Worm (Caenorhabditis elegans) whole organism, late embryonic: ENCODE results near the gene F07E5.9.

Source experiments
- C08G9.2 ChIP-seq: sonication (generic microtip); optimal IDR thresholded peaks from 2 replicates; lab custom pipeline; 2016; ENCODE audit warnings: mild to moderate bottlenecking, missing genetic modification characterization, moderate library complexity, missing compliant biosample characterization
- K02D7.2 ChIP-seq: sonication (generic microtip); optimal IDR thresholded peaks from 2 replicates; lab custom pipeline; 2017; ENCODE audit warnings: mild to moderate bottlenecking, missing genetic modification characterization, missing compliant biosample characterization
- K09A11.1 ChIP-seq: sonication (generic microtip); optimal IDR thresholded peaks from 2 replicates; lab custom pipeline; 2017; ENCODE audit warnings: antibody characterized with exemption, mild to moderate bottlenecking, missing genetic modification characterization, missing compliant biosample characterization; ENCODE audit not compliant: insufficient read depth
- Y22D7AL.16 ChIP-seq: sonication (generic microtip); optimal IDR thresholded peaks from 2 replicates; lab custom pipeline; 2016; ENCODE audit warnings: missing genetic modification characterization, missing compliant biosample characterization
- ama-1 ChIP-seq: fragments of 150-350 bp; optimal IDR thresholded peaks from 2 replicates; lab custom pipeline; 2014
- ceh-18 ChIP-seq: sonication (generic microtip); optimal IDR thresholded peaks from 2 replicates; lab custom pipeline; 2016; ENCODE audit warnings: missing genetic modification characterization, missing compliant biosample characterization
- ceh-19 ChIP-seq: fragments of 200-800 bp; sonication (Bioruptor generic); optimal IDR thresholded peaks from 2 replicates; lab custom pipeline; 2018; ENCODE audit warnings: mild to moderate bottlenecking, missing genetic modification characterization, missing compliant biosample characterization
- ceh-2 ChIP-seq: sonication (generic microtip); optimal IDR thresholded peaks from 2 replicates; lab custom pipeline; 2016; ENCODE audit warnings: missing genotype, missing genetic modification characterization, missing compliant biosample characterization
- ceh-31 ChIP-seq: sonication (generic microtip); optimal IDR thresholded peaks from 2 replicates; lab custom pipeline; 2016; ENCODE audit warnings: missing genetic modification characterization, missing compliant biosample characterization
- ceh-34 ChIP-seq: sonication (generic microtip); optimal IDR thresholded peaks from 2 replicates; lab custom pipeline; 2016; ENCODE audit warnings: mild to moderate bottlenecking, missing genetic modification characterization, missing compliant biosample characterization
- ceh-45 ChIP-seq: fragments of 200-800 bp; sonication (Bioruptor generic); IDR thresholded peaks from 2 replicates; pipeline ENCODE4 v1.3.6; 2022; ENCODE audit warnings: missing genetic modification reagents, missing genetic modification characterization, missing compliant biosample characterization
- ceh-48 ChIP-seq: sonication (generic microtip); optimal IDR thresholded peaks from 2 replicates; lab custom pipeline; 2016; ENCODE audit warnings: missing genetic modification characterization, inconsistent platforms, missing compliant biosample characterization
- dve-1 ChIP-seq: sonication (generic microtip); optimal IDR thresholded peaks from 2 replicates; lab custom pipeline; 2017; ENCODE audit warnings: antibody characterized with exemption, mild to moderate bottlenecking, missing genetic modification characterization, missing compliant biosample characterization
- elt-2 ChIP-seq: sonication (generic microtip); optimal IDR thresholded peaks from 2 replicates; lab custom pipeline; 2016; ENCODE audit warnings: missing genetic modification reagents, missing genetic modification characterization, missing compliant biosample characterization
- fax-1 ChIP-seq: sonication (generic microtip); optimal IDR thresholded peaks from 2 replicates; lab custom pipeline; 2016; ENCODE audit warnings: missing genotype, missing genetic modification characterization, missing compliant biosample characterization
- fkh-10 ChIP-seq: fragments of 150-350 bp; optimal IDR thresholded peaks from 2 replicates; lab custom pipeline; 2014; ENCODE audit warnings: missing biosample characterization, missing genetic modification reagents, missing genetic modification characterization
- fkh-6 ChIP-seq: sonication (generic microtip); optimal IDR thresholded peaks from 2 replicates; lab custom pipeline; 2016; ENCODE audit warnings: missing genetic modification characterization, missing compliant biosample characterization
- hlh-15 ChIP-seq: sonication (generic microtip); optimal IDR thresholded peaks from 2 replicates; lab custom pipeline; 2016; ENCODE audit warnings: missing genetic modification characterization, missing compliant biosample characterization
- hlh-8 ChIP-seq: sonication (generic microtip); optimal IDR thresholded peaks from 2 replicates; lab custom pipeline; 2016; ENCODE audit warnings: missing genotype, missing genetic modification characterization, missing compliant biosample characterization
- mec-3 ChIP-seq: sonication (generic microtip); optimal IDR thresholded peaks from 2 replicates; lab custom pipeline; 2016; ENCODE audit warnings: borderline replicate concordance, missing genetic modification characterization, missing compliant biosample characterization
- nfya-1 ChIP-seq: sonication (generic microtip); optimal IDR thresholded peaks from 2 replicates; lab custom pipeline; 2017; ENCODE audit warnings: missing genetic modification characterization, mild to moderate bottlenecking, missing compliant biosample characterization, antibody characterized with exemption, moderate library complexity
- npax-4 ChIP-seq: sonication (generic microtip); optimal IDR thresholded peaks from 2 replicates; lab custom pipeline; 2016; ENCODE audit warnings: missing genetic modification characterization, missing compliant biosample characterization
- pag-3 ChIP-seq: sonication (generic microtip); optimal IDR thresholded peaks from 2 replicates; lab custom pipeline; 2016; ENCODE audit warnings: missing compliant biosample characterization, missing genetic modification characterization, borderline replicate concordance
- pha-4 ChIP-seq: fragments of 150-350 bp; optimal IDR thresholded peaks from 2 replicates; lab custom pipeline; 2018; ENCODE audit warnings: missing biosample characterization, missing genetic modification reagents, missing genetic modification characterization
- pqm-1 ChIP-seq: sonication (generic microtip); optimal IDR thresholded peaks from 2 replicates; lab custom pipeline; 2016; ENCODE audit warnings: missing genetic modification characterization, missing compliant biosample characterization
- pros-1 ChIP-seq: fragments of 150-350 bp; optimal IDR thresholded peaks from 2 replicates; lab custom pipeline; 2014; ENCODE audit warnings: missing biosample characterization, missing genetic modification reagents, missing genetic modification characterization
- ref-2 ChIP-seq: sonication (generic microtip); optimal IDR thresholded peaks from 2 replicates; lab custom pipeline; 2016; ENCODE audit warnings: missing genetic modification characterization, missing compliant biosample characterization
- rnt-1 ChIP-seq: sonication (generic microtip); optimal IDR thresholded peaks from 2 replicates; lab custom pipeline; 2016; ENCODE audit warnings: missing genetic modification characterization, missing compliant biosample characterization
- sdc-2 ChIP-seq: sonication (generic microtip); optimal IDR thresholded peaks from 2 replicates; lab custom pipeline; 2016; ENCODE audit warnings: missing genotype, missing genetic modification characterization, missing compliant biosample characterization
- sox-2 ChIP-seq: fragments of 200-800 bp; sonication (Bioruptor generic); IDR thresholded peaks from 2 replicates; pipeline ENCODE4 v1.3.6; 2022; ENCODE audit warnings: missing genetic modification reagents, missing genetic modification characterization, missing compliant biosample characterization
- syd-9 ChIP-seq: sonication (generic microtip); optimal IDR thresholded peaks from 2 replicates; lab custom pipeline; 2016; ENCODE audit warnings: mild to moderate bottlenecking, missing genetic modification characterization, moderate library complexity, missing compliant biosample characterization
- ttx-3 ChIP-seq: sonication (generic microtip); optimal IDR thresholded peaks from 2 replicates; lab custom pipeline; 2016; ENCODE audit warnings: missing genetic modification reagents, missing genetic modification characterization, missing compliant biosample characterization
- unc-42 ChIP-seq: sonication (generic microtip); optimal IDR thresholded peaks from 2 replicates; lab custom pipeline; 2016; ENCODE audit warnings: missing genotype, missing genetic modification characterization, missing compliant biosample characterization
- unc-55 ChIP-seq: sonication (generic microtip); optimal IDR thresholded peaks from 2 replicates; lab custom pipeline; 2017; ENCODE audit warnings: missing biosample characterization, missing genetic modification reagents, missing genetic modification characterization

F07E5.9 gene

DNA sequence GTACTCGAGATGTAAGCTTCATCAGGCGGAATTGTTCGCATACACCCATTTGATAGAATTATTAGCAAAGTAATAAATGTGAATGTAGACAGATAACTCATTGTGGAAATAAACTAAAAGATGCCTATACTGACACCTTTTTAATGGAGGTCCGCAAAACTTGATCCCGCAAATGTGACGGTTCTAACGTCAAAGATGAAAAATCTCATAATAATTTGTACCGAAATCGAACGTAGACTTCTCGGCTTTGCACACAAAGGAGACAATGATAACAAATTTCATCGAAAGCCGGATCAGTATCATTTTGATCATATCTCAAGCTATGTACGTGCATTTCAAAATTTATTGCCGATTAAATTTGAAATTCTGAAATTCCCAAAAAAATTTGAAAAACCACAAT lies 28.0 kb upstream of the F07E5.9 start, which contains the start of gene R52.4:
R52.4 (minus strand) TSS at position 101 of the 400 bp plus-strand sequence.
- no peak for TF ChIP-seq ttx-3 (tag; lab: Kevin White, UChicago)
- no peak for TF ChIP-seq ceh-18 (tag; lab: Kevin White, UChicago)
- TF ChIP-seq pag-3 (tag; lab: Kevin White, UChicago), result no peak
- no peak for TF ChIP-seq K02D7.2 (tag; lab: Kevin White, UChicago)

DNA sequence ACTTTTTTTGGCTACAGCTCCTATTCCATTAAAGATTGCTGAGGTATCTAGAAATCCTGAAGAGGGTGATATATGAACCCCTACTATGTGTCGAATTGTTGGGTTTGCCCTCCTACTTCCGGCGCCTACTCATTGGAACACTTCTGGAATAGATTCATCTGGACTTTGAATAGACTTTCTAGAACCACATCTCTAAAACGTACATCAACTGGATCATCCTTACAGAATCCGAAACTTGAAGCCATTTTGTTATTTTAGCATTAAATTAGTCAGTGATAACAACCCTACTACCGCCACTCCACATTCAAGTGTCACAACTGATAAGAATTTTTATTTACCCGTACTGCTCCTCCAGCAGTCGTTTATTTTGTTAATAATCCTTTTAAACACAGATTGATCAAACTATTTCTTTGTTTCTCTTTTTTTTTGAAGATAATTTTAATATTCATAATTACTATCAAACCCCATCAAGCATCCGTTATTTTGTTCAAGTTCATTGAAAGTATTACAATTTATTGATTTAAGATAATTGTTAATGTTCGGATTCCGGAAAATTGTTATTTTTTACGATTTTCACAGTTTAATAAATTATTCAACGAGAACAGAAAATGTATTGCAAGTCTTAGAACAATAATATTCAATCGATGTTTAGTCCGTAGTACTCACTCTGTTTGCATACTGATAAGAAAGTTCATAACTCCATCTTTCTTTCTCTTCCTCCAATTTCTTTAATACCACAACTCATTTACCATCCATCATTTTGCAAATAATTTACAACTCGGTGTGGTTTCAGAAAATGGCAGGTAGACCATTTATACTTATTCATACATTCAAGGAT lies 19.0 kb upstream of the F07E5.9 start, which contains the start of gene math-42:
math-42 (plus strand) TSS at position 788 of the 838 bp plus-strand sequence.
- TF ChIP-seq elt-2 (tag; lab: Kevin White, UChicago) (peak; percentile 46), ceh-19 (GFP tag; lab: Kevin White, UChicago) (no peak)

DNA sequence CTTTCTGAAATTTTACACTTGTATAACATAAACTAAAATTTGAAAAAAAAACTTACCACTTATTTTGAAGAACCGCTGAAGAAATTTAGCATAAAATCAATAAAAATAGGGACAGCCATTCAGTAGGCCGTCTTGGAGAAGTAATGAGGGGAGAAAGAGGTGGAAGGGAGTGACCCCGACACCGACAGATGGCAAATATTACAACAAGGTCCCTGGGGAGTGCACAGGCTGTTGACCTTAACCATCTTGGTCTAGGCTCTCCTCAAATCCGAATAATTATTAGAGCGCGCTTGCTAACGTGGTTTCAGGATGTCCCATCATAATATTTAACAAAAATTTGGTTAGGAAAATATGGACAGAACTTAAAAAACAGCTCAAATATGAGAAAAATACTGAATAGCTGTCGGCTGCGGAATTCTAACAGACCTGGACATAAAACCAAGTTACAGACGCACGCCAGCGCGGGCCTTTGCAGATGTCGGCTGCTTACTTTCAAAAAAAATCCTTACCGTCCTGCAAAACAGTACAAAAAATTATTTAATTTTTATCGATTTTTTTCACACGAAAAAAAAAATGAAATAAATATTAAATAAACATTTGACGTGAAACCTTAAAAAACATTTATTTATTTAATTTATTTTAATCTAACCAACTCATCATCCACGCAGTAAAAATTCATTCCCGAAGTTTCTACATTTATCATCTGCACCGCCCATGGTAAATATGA lies 14.8 kb upstream of the F07E5.9 start, which contains the start of gene T16A1.2:
T16A1.2 (plus strand) TSS at position 677 of the 727 bp plus-strand sequence.
- no peak for TF ChIP-seq pros-1
- TF ChIP-seq K02D7.2 (tag; lab: Kevin White, UChicago), result no peak
- TF ChIP-seq ceh-31 (tag; lab: Kevin White, UChicago), result no peak
- TF ChIP-seq ceh-2 (tag; lab: Kevin White, UChicago), result no peak
- no peak for TF ChIP-seq rnt-1 (tag; lab: Kevin White, UChicago)
- no peak for TF ChIP-seq npax-4
- no peak for TF ChIP-seq ref-2 (tag; lab: Kevin White, UChicago)
- no peak for TF ChIP-seq ceh-45 (GFP tag; lab: Robert Waterston, UW)
- TF ChIP-seq unc-42, result no peak
- TF ChIP-seq K09A11.1 (tag; lab: Kevin White, UChicago), result no peak
- TF ChIP-seq dve-1 (tag; lab: Kevin White, UChicago), result no peak
- no peak for TF ChIP-seq syd-9
- TF ChIP-seq pha-4, result no peak
- TF ChIP-seq sox-2 (GFP tag; lab: Robert Waterston, UW), result no peak
- TF ChIP-seq ceh-19 (GFP tag; lab: Kevin White, UChicago), result no peak
- no peak for TF ChIP-seq ceh-34 (tag; lab: Kevin White, UChicago)
- no peak for TF ChIP-seq ama-1 (lab: Kevin White, UChicago)
- TF ChIP-seq nfya-1 (tag; lab: Kevin White, UChicago), result no peak
- no peak for TF ChIP-seq elt-2 (tag; lab: Kevin White, UChicago)

DNA sequence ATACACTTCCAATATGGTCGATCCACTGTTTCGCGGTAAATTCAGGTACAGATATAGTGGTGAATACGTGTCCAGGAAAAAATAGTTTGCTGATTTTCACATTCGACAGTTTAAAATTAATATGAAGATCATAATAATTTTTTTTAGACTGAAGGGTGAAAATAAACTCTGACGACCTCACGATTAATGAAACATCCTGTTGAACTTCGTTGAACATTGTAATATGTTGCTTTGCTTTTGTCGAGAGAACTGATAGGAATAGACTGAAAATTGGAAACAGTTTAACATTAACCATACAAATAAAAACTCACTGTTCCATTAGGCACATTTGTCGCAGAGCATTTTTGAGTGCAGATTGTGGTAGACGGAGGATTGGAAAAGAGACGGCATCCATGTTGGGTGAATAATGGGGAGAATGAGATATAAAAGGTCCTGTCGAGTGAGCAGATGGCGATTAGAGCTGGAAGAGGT lies 13.2 kb upstream of the F07E5.9 start, which contains the start of gene fbxb-37:
fbxb-37 (minus strand) TSS at position 421 of the 471 bp plus-strand sequence.
- TF ChIP-seq fkh-6 (tag; lab: Kevin White, UChicago) (no peak), ceh-45 (GFP tag; lab: Robert Waterston, UW) (no peak), unc-42 (no peak), hlh-15 (tag; lab: Kevin White, UChicago) (no peak), rnt-1 (tag; lab: Kevin White, UChicago) (no peak), pqm-1 (tag; lab: Kevin White, UChicago) (no peak), ceh-18 (tag; lab: Kevin White, UChicago) (no peak), unc-55 (GFP tag; lab: Kevin White, UChicago) (no peak)

DNA sequence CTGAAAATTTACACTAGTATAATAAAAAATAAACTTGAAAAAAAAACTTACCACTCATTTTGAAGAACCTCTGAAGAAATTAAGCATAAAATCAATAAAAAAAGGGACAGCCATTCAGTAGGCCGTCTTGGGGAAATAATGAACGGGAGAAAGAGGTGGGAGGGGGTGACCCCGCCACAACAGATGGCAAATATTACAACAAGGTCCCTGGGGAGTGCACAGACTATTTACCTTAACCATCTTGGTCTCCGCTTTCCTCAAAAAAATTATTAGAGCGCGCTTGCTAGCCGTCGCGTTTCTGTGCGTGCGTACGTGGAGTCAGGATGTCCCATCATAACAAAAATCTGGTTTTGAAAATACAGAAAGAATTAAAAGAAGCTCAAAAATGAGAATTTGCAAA lies 11.6 kb upstream of the F07E5.9 start, which contains the start of gene T16A1.10:
T16A1.10 (minus strand) TSS at position 123 of the 400 bp plus-strand sequence.
- TF ChIP-seq sdc-2, result no peak
- TF ChIP-seq ceh-45 (GFP tag; lab: Robert Waterston, UW), result no peak
- TF ChIP-seq fkh-10 (GFP tag; lab: Kevin White, UChicago), result no peak
- no peak for TF ChIP-seq ttx-3 (tag; lab: Kevin White, UChicago)
- no peak for TF ChIP-seq hlh-8 (tag; lab: Kevin White, UChicago)
- no peak for TF ChIP-seq pqm-1 (tag; lab: Kevin White, UChicago)
- TF ChIP-seq dve-1 (tag; lab: Kevin White, UChicago), result no peak
- TF ChIP-seq npax-4, result no peak
- no peak for TF ChIP-seq C08G9.2
- no peak for TF ChIP-seq fkh-6 (tag; lab: Kevin White, UChicago)
- TF ChIP-seq mec-3 (tag; lab: Kevin White, UChicago), result no peak
- no peak for TF ChIP-seq ceh-2 (tag; lab: Kevin White, UChicago)
- no peak for TF ChIP-seq ceh-48 (tag; lab: Kevin White, UChicago)
- no peak for TF ChIP-seq Y22D7AL.16 (tag; lab: Kevin White, UChicago)
- no peak for TF ChIP-seq ref-2 (tag; lab: Kevin White, UChicago)
- TF ChIP-seq ceh-31 (tag; lab: Kevin White, UChicago), result no peak
- no peak for TF ChIP-seq fax-1 (tag; lab: Kevin White, UChicago)
- no peak for TF ChIP-seq sox-2 (GFP tag; lab: Robert Waterston, UW)
